Fruit fly (Drosophila melanogaster): ENCODE measurements around the gene CG18273.
A peak's percentile ranks its signal among the peaks of the same experiment; 100 is the strongest.

CG18273 gene

DNA sequence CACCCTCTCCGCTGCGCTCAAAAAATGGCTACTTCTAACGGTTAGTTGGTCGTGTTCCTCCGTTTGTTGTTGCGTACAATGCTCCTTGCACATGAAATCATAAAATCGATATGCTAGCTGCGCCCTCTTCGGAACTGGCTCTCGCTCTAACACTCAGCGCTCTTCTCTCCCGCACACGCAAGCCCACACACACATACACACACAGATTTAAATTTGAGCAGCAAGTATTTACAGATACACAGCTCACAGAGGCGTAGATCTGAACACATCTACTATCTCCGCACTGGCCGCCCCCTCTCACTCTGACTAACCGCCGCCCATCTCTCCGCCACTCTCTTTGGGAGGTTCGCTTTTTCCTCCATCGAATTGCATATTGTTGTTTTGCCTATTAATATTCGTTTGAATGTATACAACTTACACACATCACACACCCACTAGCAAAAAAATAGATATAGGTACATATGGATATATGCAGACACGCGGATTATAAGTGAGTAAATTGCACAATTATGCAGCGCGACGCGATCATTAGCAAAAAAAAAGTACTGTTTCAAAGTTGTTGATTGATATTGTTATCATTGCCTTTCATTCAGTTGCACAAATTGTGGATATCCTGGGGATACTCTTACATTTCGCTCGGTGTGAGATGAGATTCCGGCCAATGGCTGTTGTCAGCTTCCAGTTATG, 35.1 kb upstream of the CG18273 start (continued):
- peak; percentile 38 for TF ChIP-seq twi (tag; optimal IDR thresholded peaks at IDR 0.05)
- peak; percentile 79 for TF ChIP-seq CrebB (tag; optimal IDR thresholded peaks at IDR 0.05)
- peak; percentile 30; the same call in 1 of the 2 replicates for TF ChIP-seq CG31441 (GFP tag; IDR thresholded peaks at IDR 0.05)
- TF ChIP-seq CG2875 (GFP tag; optimal IDR thresholded peaks at IDR 0.05): peak; percentile 42
- peak; percentile 85 for TF ChIP-seq eyg (GFP tag; optimal IDR thresholded peaks at IDR 0.05)
- TF ChIP-seq CG7745 (tag; optimal IDR thresholded peaks at IDR 0.05): no peak
- peak; percentile 87 for TF ChIP-seq CG9817 (tag; optimal IDR thresholded peaks at IDR 0.05)
- TF ChIP-seq NFAT (GFP tag; IDR thresholded peaks at IDR 0.05): peak; percentile 98
- peak; percentile 71 for TF ChIP-seq MTF-1 (GFP tag; optimal IDR thresholded peaks at IDR 0.05; ENCODE audit: borderline replicate concordance)
- peak; percentile 38 for TF ChIP-seq CG4617 (GFP tag; optimal IDR thresholded peaks at IDR 0.05; ENCODE audit: borderline replicate concordance)
- TF ChIP-seq Sox100B (GFP tag; optimal IDR thresholded peaks at IDR 0.05): no peak
- TF ChIP-seq CG8388 (GFP tag; optimal IDR thresholded peaks at IDR 0.05): peak; percentile 41
- TF ChIP-seq hb (GFP tag; IDR thresholded peaks at IDR 0.05; ENCODE audit: partially characterized antibody): no peak
- TF ChIP-seq Myb (GFP tag; optimal IDR thresholded peaks at IDR 0.05): peak; percentile 77
- peak; percentile 62 for TF ChIP-seq dati (GFP tag; IDR thresholded peaks at IDR 0.05)
- peak; percentile 97 for TF ChIP-seq CG12769 (tag; optimal IDR thresholded peaks at IDR 0.05)
- TF ChIP-seq CG12299 (tag; optimal IDR thresholded peaks at IDR 0.05): peak; percentile 73
- TF ChIP-seq Lim3 (GFP tag; IDR thresholded peaks at IDR 0.05): no peak
- TF ChIP-seq CG16863 (GFP tag; optimal IDR thresholded peaks at IDR 0.05): peak; percentile 72
- TF ChIP-seq prd (optimal IDR thresholded peaks at IDR 0.05): no peak
- TF ChIP-seq prd (GFP tag; IDR thresholded peaks at IDR 0.05): peak; percentile 88
- peak; percentile 35 for TF ChIP-seq dmrt11E (tag; optimal IDR thresholded peaks at IDR 0.05)
- TF ChIP-seq fu2 (GFP tag; optimal IDR thresholded peaks at IDR 0.05): peak; percentile 82
- 0 out of 2 replicates have a peak, but pooled peaks have one; percentile 30 for TF ChIP-seq danr (GFP tag; IDR thresholded peaks at IDR 0.05)
- TF ChIP-seq CG10543 (GFP tag; optimal IDR thresholded peaks at IDR 0.05): peak; percentile 92
- peak; percentile 26 for TF ChIP-seq Ssrp (tag; optimal IDR thresholded peaks at IDR 0.05)
- peak; percentile 67 for TF ChIP-seq CG10209 (GFP tag; optimal IDR thresholded peaks at IDR 0.05)
- TF ChIP-seq so (GFP tag; IDR thresholded peaks at IDR 0.05): peak; percentile 82; the same call in 2 of the 3 replicates
- no peak for TF ChIP-seq Lhr (GFP tag; optimal IDR thresholded peaks at IDR 0.05)
- TF ChIP-seq CG6175 (GFP tag; IDR thresholded peaks at IDR 0.05): peak; percentile 90
- peak; percentile 73 for TF ChIP-seq CG7839 (tag; optimal IDR thresholded peaks at IDR 0.05)
- no peak for TF ChIP-seq Neu2 (GFP tag; optimal IDR thresholded peaks at IDR 0.05; ENCODE audit: borderline replicate concordance)
- TF ChIP-seq CG6765 (GFP tag; optimal IDR thresholded peaks at IDR 0.05): peak; percentile 82
- peak; percentile 32 for TF ChIP-seq grn (GFP tag; optimal IDR thresholded peaks at IDR 0.05)
- TF ChIP-seq lov (optimal IDR thresholded peaks at IDR 0.05): no peak
- 0 out of 3 replicates have a peak, but pooled peaks have one; percentile 62 for TF ChIP-seq lov (GFP tag; IDR thresholded peaks at IDR 0.05)
- peak; percentile 88; the same call in 2 of the 3 replicates for TF ChIP-seq Mrtf (GFP tag; IDR thresholded peaks at IDR 0.05)
- peak; percentile 83 for TF ChIP-seq Ptx1 (GFP tag; IDR thresholded peaks at IDR 0.05)
- TF ChIP-seq nerfin-1 (tag; optimal IDR thresholded peaks at IDR 0.05): peak; percentile 46
- no peak for TF ChIP-seq CG10321 (GFP tag; IDR thresholded peaks at IDR 0.05)
- TF ChIP-seq ttk (GFP tag; IDR thresholded peaks at IDR 0.05): peak; percentile 77
- TF ChIP-seq Sry-δ (GFP tag; optimal IDR thresholded peaks at IDR 0.05): peak; percentile 26
- peak; percentile 51 for TF ChIP-seq fd96Cb (tag; optimal IDR thresholded peaks at IDR 0.05)
- peak; percentile 95 for TF ChIP-seq ci (GFP tag; IDR thresholded peaks at IDR 0.05)
- TF ChIP-seq CG3407 (GFP tag; optimal IDR thresholded peaks at IDR 0.05): peak; percentile 65
- TF ChIP-seq Usf (GFP tag; optimal IDR thresholded peaks at IDR 0.05): peak; percentile 59
- TF ChIP-seq CG31388 (GFP tag; optimal IDR thresholded peaks at IDR 0.05): peak; percentile 42
- TF ChIP-seq CG13775 (GFP tag; optimal IDR thresholded peaks at IDR 0.05): peak; percentile 40
- TF ChIP-seq CG12104 (GFP tag; optimal IDR thresholded peaks at IDR 0.05): peak; percentile 61

All from whole organism, embryonic.